Worm (Caenorhabditis elegans): ENCODE data around the gene met-2.
A peak's percentile ranks its signal among the peaks of the same experiment; 100 is the strongest.

The met-2 gene

ce11 chrIII:8417192-8417967, 42.3 kb downstream of the met-2 start:
- peak; percentile 75 for TF ChIP-seq nhr-237 (tag; optimal IDR thresholded peaks at IDR 0.05)
- peak; percentile 61 for TF ChIP-seq ceh-83 (GFP tag; optimal IDR thresholded peaks at IDR 0.05)
- TF ChIP-seq elt-1 (tag; optimal IDR thresholded peaks at IDR 0.05; ENCODE audit: borderline replicate concordance, insufficient read depth): no peak
- peak; percentile 71 for TF ChIP-seq M03D4.4 (tag; optimal IDR thresholded peaks at IDR 0.05)
- TF ChIP-seq ces-1 (GFP tag; optimal IDR thresholded peaks at IDR 0.05): peak; percentile 96
- TF ChIP-seq ceh-43 (GFP tag; optimal IDR thresholded peaks at IDR 0.05): peak; percentile 23
- TF ChIP-seq mab-5 (tag; optimal IDR thresholded peaks at IDR 0.05): peak; percentile 46
- TF ChIP-seq unc-39 (tag; optimal IDR thresholded peaks at IDR 0.05): peak; percentile 78
- TF ChIP-seq lsy-2 (tag; optimal IDR thresholded peaks at IDR 0.05): peak; percentile 96
- peak; percentile 81 for TF ChIP-seq ztf-11 (tag; optimal IDR thresholded peaks at IDR 0.05)
- no peak for TF ChIP-seq sem-2 (GFP tag; optimal IDR thresholded peaks at IDR 0.05)
- TF ChIP-seq nhr-2 (tag; optimal IDR thresholded peaks at IDR 0.05): peak; percentile 13
- TF ChIP-seq hlh-1 (tag; optimal IDR thresholded peaks at IDR 0.05): peak; percentile 45
- peak; percentile 91 for TF ChIP-seq pha-4 (tag; optimal IDR thresholded peaks at IDR 0.05)
- no peak for TF ChIP-seq nhr-28 (tag; optimal IDR thresholded peaks at IDR 0.05)
- TF ChIP-seq unc-62 (GFP tag; optimal IDR thresholded peaks at IDR 0.05): peak; percentile 98
- TF ChIP-seq ceh-39 (tag; optimal IDR thresholded peaks at IDR 0.05): peak; percentile 95
- TF ChIP-seq ham-2 (GFP tag; optimal IDR thresholded peaks at IDR 0.05): peak; percentile 86
- TF ChIP-seq nhr-12 (tag; optimal IDR thresholded peaks at IDR 0.05): peak; percentile 61
- no peak for TF ChIP-seq tbx-8 (GFP tag; optimal IDR thresholded peaks at IDR 0.05)
- no peak for TF ChIP-seq cnd-1 (tag; optimal IDR thresholded peaks at IDR 0.05)
- peak; percentile 83 for TF ChIP-seq mls-2 (tag; optimal IDR thresholded peaks at IDR 0.05)
- TF ChIP-seq lin-13 (tag; optimal IDR thresholded peaks at IDR 0.05): peak; percentile 64
- TF ChIP-seq mep-1 (tag; optimal IDR thresholded peaks at IDR 0.05): peak; percentile 62
- no peak for TF ChIP-seq lin-32 (GFP tag; optimal IDR thresholded peaks at IDR 0.05)
- peak; percentile 44 for TF ChIP-seq drap-1 (GFP tag; optimal IDR thresholded peaks at IDR 0.05)
- peak; percentile 92 for TF ChIP-seq unc-120 (tag; optimal IDR thresholded peaks at IDR 0.05; ENCODE audit: poor library complexity, severe bottlenecking)
- peak; percentile 54 for TF ChIP-seq sptf-1 (tag; optimal IDR thresholded peaks at IDR 0.05)

- TF ChIP-seq unc-62 (GFP tag; optimal IDR thresholded peaks at IDR 0.05) (no peak), drap-1 (GFP tag; optimal IDR thresholded peaks at IDR 0.05) (no peak), unc-39 (tag; optimal IDR thresholded peaks at IDR 0.05) (no peak), lsy-2 (tag; optimal IDR thresholded peaks at IDR 0.05) (no peak), ham-2 (GFP tag; optimal IDR thresholded peaks at IDR 0.05) (no peak), nhr-2 (tag; optimal IDR thresholded peaks at IDR 0.05) (no peak), elt-3 (tag; optimal IDR thresholded peaks at IDR 0.05) (no peak), blmp-1 (tag; optimal IDR thresholded peaks at IDR 0.05) (no peak), nhr-28 (tag; optimal IDR thresholded peaks at IDR 0.05) (no peak), nhr-12 (tag; optimal IDR thresholded peaks at IDR 0.05) (no peak), sptf-1 (tag; optimal IDR thresholded peaks at IDR 0.05) (no peak), cnd-1 (tag; optimal IDR thresholded peaks at IDR 0.05) (no peak)
Measured at ce11 chrIII:8417968-8418267, 42.8 kb downstream of the met-2 start, which contains the start of gene sor-1. Gene sor-1, plus strand, starts transcription at chrIII:8418168.

DNA sequence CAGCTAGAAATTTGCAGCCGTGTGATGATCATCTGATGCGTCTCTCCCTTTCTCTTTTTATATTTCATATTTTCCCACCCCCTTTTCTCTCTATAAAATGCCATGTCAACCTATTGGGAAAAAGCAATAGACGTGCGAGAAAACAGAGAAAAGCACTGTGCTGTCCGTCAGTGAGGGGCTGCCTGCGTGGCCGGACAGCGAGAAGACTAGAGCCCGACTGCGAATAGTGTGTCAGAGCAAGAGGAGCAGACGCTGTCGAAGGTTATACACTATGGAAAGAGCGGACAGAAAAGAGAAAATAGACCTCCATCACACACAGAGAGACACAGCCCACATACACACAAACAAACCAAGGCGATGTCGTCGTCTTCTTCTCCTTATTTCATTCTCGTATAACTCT, 50.0 kb downstream of the met-2 start:
- TF ChIP-seq unc-62 (GFP tag; optimal IDR thresholded peaks at IDR 0.05): peak; percentile 48
- peak; percentile 53 for TF ChIP-seq mls-2 (tag; optimal IDR thresholded peaks at IDR 0.05)
- TF ChIP-seq drap-1 (GFP tag; optimal IDR thresholded peaks at IDR 0.05): peak; percentile 49
- TF ChIP-seq nhr-28 (tag; optimal IDR thresholded peaks at IDR 0.05): no peak
- TF ChIP-seq ham-2 (GFP tag; optimal IDR thresholded peaks at IDR 0.05): peak; percentile 57
- TF ChIP-seq snpc-4 (tag; optimal IDR thresholded peaks at IDR 0.05): no peak
- peak; percentile 29 for TF ChIP-seq lsy-2 (tag; optimal IDR thresholded peaks at IDR 0.05)
- peak; percentile 1 for TF ChIP-seq nhr-2 (tag; optimal IDR thresholded peaks at IDR 0.05)
- TF ChIP-seq unc-120 (tag; optimal IDR thresholded peaks at IDR 0.05; ENCODE audit: poor library complexity, severe bottlenecking): peak; percentile 19
- TF ChIP-seq hlh-1 (tag; optimal IDR thresholded peaks at IDR 0.05): peak; percentile 22
- TF ChIP-seq cnd-1 (tag; optimal IDR thresholded peaks at IDR 0.05): peak; percentile 50
- TF ChIP-seq ces-1 (GFP tag; optimal IDR thresholded peaks at IDR 0.05): peak; percentile 23
- no peak for TF ChIP-seq mab-5 (tag; optimal IDR thresholded peaks at IDR 0.05)
- TF ChIP-seq pha-4 (tag; optimal IDR thresholded peaks at IDR 0.05): peak; percentile 21
- no peak for TF ChIP-seq M03D4.4 (tag; optimal IDR thresholded peaks at IDR 0.05)
- peak; percentile 36 for TF ChIP-seq mep-1 (tag; optimal IDR thresholded peaks at IDR 0.05)
- no peak for TF ChIP-seq tbx-8 (GFP tag; optimal IDR thresholded peaks at IDR 0.05)
- no peak for TF ChIP-seq lin-13 (tag; optimal IDR thresholded peaks at IDR 0.05)
- TF ChIP-seq sptf-1 (tag; optimal IDR thresholded peaks at IDR 0.05): peak; percentile 9

DNA sequence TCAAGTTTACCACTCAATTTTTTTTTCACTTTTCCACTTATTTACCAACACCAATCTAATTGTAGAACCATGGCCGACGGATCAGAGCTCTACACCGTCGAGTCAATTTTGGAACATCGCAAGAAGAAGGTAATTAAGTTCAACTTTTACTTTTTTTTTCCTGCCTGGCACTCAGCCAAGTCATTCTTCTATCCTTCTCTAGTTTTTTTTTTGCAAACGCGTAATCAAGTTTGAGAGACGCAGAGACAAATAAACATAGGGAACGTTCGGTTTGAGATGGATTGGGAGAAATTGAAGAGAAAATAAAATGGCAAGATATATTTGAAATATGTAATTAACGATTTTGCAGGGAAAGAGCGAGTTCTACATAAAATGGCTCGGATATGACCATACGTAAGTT, 51.2 kb downstream of the met-2 start, which contains the start of gene cec-1:
Gene cec-1, plus strand, starts transcription at position 63 of the 400 bp plus-strand sequence.
- TF ChIP-seq elt-1 (tag; optimal IDR thresholded peaks at IDR 0.05; ENCODE audit: borderline replicate concordance, insufficient read depth) (no peak), ces-1 (GFP tag; optimal IDR thresholded peaks at IDR 0.05) (peak; percentile 74)

Measured in whole organism, mixed stage, embryonic.